Worm (Caenorhabditis elegans): Measurements from ENCODE around the gene srxa-9.

The srxa-9 gene

ce11 chrX:15721346-15721745, 25.5 kb upstream of the srxa-9 start, which contains the start of gene ZK662.5:
TSS of gene ZK662.5 (plus strand) at chrX:15721646.
- TF ChIP-seq lin-35 (GFP tag; optimal IDR thresholded peaks at IDR 0.05), result no peak
- no peak for TF ChIP-seq K12H6.12 (tag; optimal IDR thresholded peaks at IDR 0.05)
- TF ChIP-seq ztf-28 (GFP tag; IDR thresholded peaks at IDR 0.05), result no peak

- TF ChIP-seq F52B5.7 (tag; optimal IDR thresholded peaks at IDR 0.05) (no peak), nhr-179 (tag; optimal IDR thresholded peaks at IDR 0.05) (no peak), snpc-3.4 (tag; optimal IDR thresholded peaks at IDR 0.05) (no peak), zim-3 (tag; optimal IDR thresholded peaks at IDR 0.05) (no peak), unc-130 (GFP tag; optimal IDR thresholded peaks at IDR 0.05) (no peak), egrh-3 (GFP tag; IDR thresholded peaks at IDR 0.05) (no peak), F10E7.11 (tag; optimal IDR thresholded peaks at IDR 0.05) (no peak), unc-62 (GFP tag; optimal IDR thresholded peaks at IDR 0.05) (no peak), K11D2.4 (GFP tag; IDR thresholded peaks at IDR 0.05) (peak; percentile 45; the same call in 1 of the 2 replicates), aptf-3 (GFP tag; IDR thresholded peaks at IDR 0.05) (no peak), lsl-1 (GFP tag; optimal IDR thresholded peaks at IDR 0.05) (no peak), dox-1 (GFP tag; IDR thresholded peaks at IDR 0.05) (peak; percentile 46; the same call in 1 of the 2 replicates), Y53F4B.3 (GFP tag; IDR thresholded peaks at IDR 0.05) (no peak), nhr-27 (tag; optimal IDR thresholded peaks at IDR 0.05) (no peak), athp-1 (tag; optimal IDR thresholded peaks at IDR 0.05) (no peak), bed-2 (GFP tag; IDR thresholded peaks at IDR 0.05) (no peak), ztf-26 (tag; optimal IDR thresholded peaks at IDR 0.05) (no peak), nfya-1 (tag; optimal IDR thresholded peaks at IDR 0.05; ENCODE audit: borderline replicate concordance, insufficient read depth) (no peak), lir-1 (GFP tag; conservative IDR thresholded peaks at IDR 0.05) (no peak), repo-1 (tag; optimal IDR thresholded peaks at IDR 0.05) (no peak), dpff-1 (tag; optimal IDR thresholded peaks at IDR 0.05) (no peak), tbx-9 (tag; optimal IDR thresholded peaks at IDR 0.05; ENCODE audit: borderline replicate concordance) (no peak), hrde-1 (tag; optimal IDR thresholded peaks at IDR 0.05; ENCODE audit: borderline replicate concordance) (no peak), ztf-28 (GFP tag; IDR thresholded peaks at IDR 0.05) (no peak), ztf-3 (GFP tag; optimal IDR thresholded peaks at IDR 0.05) (no peak), snpc-4 (GFP tag; optimal IDR thresholded peaks at IDR 0.05) (no peak), snpc-4 (tag; optimal IDR thresholded peaks at IDR 0.05) (peak in 1 of 4 experiments; percentile 12), nhr-80 (tag; optimal IDR thresholded peaks at IDR 0.05) (peak; percentile 4), T07F8.4 (tag; optimal IDR thresholded peaks at IDR 0.05) (no peak), ztf-6 (GFP tag; IDR thresholded peaks at IDR 0.05) (no peak), hmg-1.2 (GFP tag; IDR thresholded peaks at IDR 0.05) (peak; percentile 87), efl-1 (GFP tag; optimal IDR thresholded peaks at IDR 0.05) (peak; percentile 76), rec-8 (tag; optimal IDR thresholded peaks at IDR 0.05) (no peak), fkh-3 (tag; optimal IDR thresholded peaks at IDR 0.05) (no peak), atf-7 (tag; optimal IDR thresholded peaks at IDR 0.05) (no peak), sea-2 (GFP tag; IDR thresholded peaks at IDR 0.05) (no peak), madf-6 (GFP tag; IDR thresholded peaks at IDR 0.05) (no peak; the same call in none of the 2 replicates), lin-40 (tag; optimal IDR thresholded peaks at IDR 0.05) (no peak), B0336.3 (GFP tag; IDR thresholded peaks at IDR 0.05) (no peak), chd-7 (tag; optimal IDR thresholded peaks at IDR 0.05) (no peak), somi-1 (GFP tag; optimal IDR thresholded peaks at IDR 0.05) (no peak), hsf-1 (GFP tag; IDR thresholded peaks at IDR 0.05) (no peak), K12H6.12 (tag; optimal IDR thresholded peaks at IDR 0.05) (no peak), attf-5 (GFP tag; optimal IDR thresholded peaks at IDR 0.05) (peak; percentile 46), ekl-4 (GFP tag; IDR thresholded peaks at IDR 0.05) (no peak), lin-26 (GFP tag; IDR thresholded peaks at IDR 0.05) (no peak)
Measured at ce11 chrX:15724994-15725393, 21.8 kb upstream of the srxa-9 start.

All from whole organism, young adult.